Fruit fly (Drosophila melanogaster) whole organism, embryonic: Measurements from ENCODE around the gene Xe7.
A peak's percentile ranks its signal among the peaks of the same experiment; 100 is the strongest.

Source experiments
- Atf-2 ChIP-seq: fragments of 200-800 bp; sonication (Bioruptor generic); optimal IDR thresholded peaks from 2 replicates; lab custom pipeline; 2016; ENCODE audit warnings: missing biosample characterization, missing genetic modification characterization
- Bteb2 ChIP-seq: fragments of 200-800 bp; sonication (Bioruptor generic); optimal IDR thresholded peaks from 2 replicates; lab custom pipeline; 2016; ENCODE audit warnings: missing biosample characterization, missing genetic modification characterization
- CG10565 ChIP-seq: fragments of 200-800 bp; sonication (Bioruptor generic); optimal IDR thresholded peaks from 3 replicates; lab custom pipeline; 2016; ENCODE audit warnings: missing biosample characterization, mild to moderate bottlenecking, missing genetic modification characterization
- CG12104 ChIP-seq: fragments of 200-800 bp; sonication (Bioruptor generic); optimal IDR thresholded peaks from 3 replicates; lab custom pipeline; 2016; ENCODE audit warnings: missing biosample characterization, missing genetic modification characterization
- CG12299 ChIP-seq: fragments of 200-800 bp; sonication (Bioruptor generic); optimal IDR thresholded peaks from 2 replicates; lab custom pipeline; 2018; ENCODE audit warnings: missing biosample characterization, mild to moderate bottlenecking, missing genetic modification characterization
- CG13894 ChIP-seq: fragments of 200-800 bp; sonication (Bioruptor generic); optimal IDR thresholded peaks from 3 replicates; lab custom pipeline; 2018; ENCODE audit warnings: missing biosample characterization, mild to moderate bottlenecking, missing genetic modification characterization, moderate library complexity
- CG14441 ChIP-seq: fragments of 200-800 bp; sonication (Bioruptor generic); IDR thresholded peaks from 2 replicates; pipeline ENCODE4 v1.3.6; 2022; ENCODE audit warnings: missing biosample characterization, missing genetic modification characterization
- CG1647 ChIP-seq: fragments of 200-800 bp; sonication (Bioruptor generic); optimal IDR thresholded peaks from 3 replicates; lab custom pipeline; 2016; ENCODE audit warnings: missing biosample characterization, missing genetic modification characterization
- CG18262 ChIP-seq: fragments of 200-800 bp; optimal IDR thresholded peaks from 3 replicates; lab custom pipeline; 2019; ENCODE audit warnings: missing biosample characterization, mild to moderate bottlenecking, missing genetic modification characterization, moderate library complexity
- CG2129 ChIP-seq: fragments of 200-800 bp; sonication (Bioruptor generic); IDR thresholded peaks from 2 replicates; pipeline ENCODE4 v1.3.6; 2022; ENCODE audit warnings: missing biosample characterization, missing genetic modification characterization; ENCODE audit not compliant: partially characterized antibody
- CG30403 ChIP-seq: fragments of 200-800 bp; sonication (Bioruptor generic); optimal IDR thresholded peaks from 3 replicates; lab custom pipeline; 2016; ENCODE audit warnings: missing biosample characterization, missing genetic modification characterization
- CG33213 ChIP-seq: fragments of 200-800 bp; sonication (Bioruptor generic); optimal IDR thresholded peaks from 3 replicates; lab custom pipeline; 2016; ENCODE audit warnings: missing biosample characterization, missing genetic modification characterization
- CG4360 ChIP-seq: fragments of 200-800 bp; sonication (Bioruptor generic); IDR thresholded peaks from 2 replicates; pipeline ENCODE4 v1.3.6; 2022; ENCODE audit warnings: missing biosample characterization, missing genetic modification characterization
- CG4820 ChIP-seq: fragments of 200-800 bp; sonication (Bioruptor generic); optimal IDR thresholded peaks from 3 replicates; lab custom pipeline; 2016; ENCODE audit warnings: missing biosample characterization, missing genetic modification characterization
- CG6272 ChIP-seq: fragments of 200-800 bp; sonication (Bioruptor generic); IDR thresholded peaks from 2 replicates; pipeline ENCODE4 v1.3.6; 2022; ENCODE audit warnings: missing biosample characterization, missing genetic modification characterization
- CG6791 ChIP-seq: fragments of 200-800 bp; sonication (Bioruptor generic); IDR thresholded peaks from 3 replicates; pipeline ENCODE4 v1.3.6; 2022; ENCODE audit warnings: missing biosample characterization, missing genetic modification characterization; ENCODE audit not compliant: partially characterized antibody
- CG9215 ChIP-seq: fragments of 200-800 bp; sonication (Bioruptor generic); IDR thresholded peaks from 2 replicates; pipeline ENCODE4 v1.3.6; 2022; ENCODE audit warnings: missing biosample characterization, missing genetic modification characterization
- CG9876 ChIP-seq: fragments of 200-800 bp; sonication (Bioruptor generic); optimal IDR thresholded peaks from 2 replicates; lab custom pipeline; 2016; ENCODE audit warnings: missing biosample characterization, missing genetic modification characterization
- CHES-1-like ChIP-seq: fragments of 200-800 bp; sonication (Bioruptor generic); optimal IDR thresholded peaks from 2 replicates; lab custom pipeline; 2016; ENCODE audit warnings: missing biosample characterization, missing genetic modification characterization
- D19A ChIP-seq: fragments of 200-800 bp; optimal IDR thresholded peaks from 3 replicates; lab custom pipeline; 2019; ENCODE audit warnings: missing biosample characterization, mild to moderate bottlenecking, missing genetic modification characterization, moderate library complexity
- Dref ChIP-seq: fragments of 200-800 bp; sonication (Bioruptor generic); IDR thresholded peaks from 2 replicates; pipeline ENCODE4 v1.3.6; 2022; ENCODE audit warnings: missing biosample characterization, missing genetic modification characterization
- Drgx ChIP-seq: fragments of 200-800 bp; sonication (Bioruptor generic); IDR thresholded peaks from 2 replicates; pipeline ENCODE4 v1.3.6; 2022; ENCODE audit warnings: missing biosample characterization, missing genetic modification characterization
- H15 ChIP-seq: fragments of 200-800 bp; sonication (Bioruptor generic); IDR thresholded peaks from 3 replicates; pipeline ENCODE4 v1.3.6; 2022; ENCODE audit warnings: missing biosample characterization, missing genetic modification characterization
- HmgD ChIP-seq: fragments of 200-800 bp; sonication (Bioruptor generic); optimal IDR thresholded peaks from 3 replicates; lab custom pipeline; 2016; ENCODE audit warnings: missing biosample characterization, missing genetic modification characterization
- HmgZ ChIP-seq: fragments of 200-800 bp; sonication (Bioruptor generic); optimal IDR thresholded peaks from 2 replicates; lab custom pipeline; 2018; ENCODE audit warnings: missing biosample characterization, mild to moderate bottlenecking, missing genetic modification characterization
- Hmx ChIP-seq: fragments of 200-800 bp; sonication (Bioruptor generic); optimal IDR thresholded peaks from 2 replicates; lab custom pipeline; 2016; ENCODE audit warnings: missing biosample characterization, missing genetic modification characterization
- Hr51 ChIP-seq, 2 experiments: fragments of 200-800 bp; sonication (Bioruptor generic); optimal IDR thresholded peaks; 2 replicates in 1 of 2; 3 replicates in 1 of 2; lab custom pipeline; 2016 to 2018; ENCODE audit warnings: missing biosample characterization in 2 of 2, missing genetic modification characterization in 2 of 2, mild to moderate bottlenecking in 1 of 2, moderate library complexity in 1 of 2
- MBD-R2 ChIP-seq: fragments of 200-800 bp; sonication (Bioruptor generic); IDR thresholded peaks from 2 replicates; pipeline ENCODE4 v1.3.6; 2022; ENCODE audit warnings: missing biosample characterization, missing genetic modification characterization
- Max ChIP-seq: fragments of 200-800 bp; sonication (Bioruptor generic); optimal IDR thresholded peaks from 2 replicates; lab custom pipeline; 2016; ENCODE audit warnings: missing biosample characterization, mild to moderate bottlenecking, missing genetic modification characterization
- Meics ChIP-seq: fragments of 200-800 bp; sonication (Bioruptor generic); optimal IDR thresholded peaks from 2 replicates; lab custom pipeline; 2017; ENCODE audit warnings: missing biosample characterization, mild to moderate bottlenecking, missing genetic modification characterization
- Neu2 ChIP-seq: fragments of 200-800 bp; sonication (Bioruptor generic); optimal IDR thresholded peaks from 3 replicates; lab custom pipeline; 2016; ENCODE audit warnings: missing biosample characterization, missing genetic modification characterization, borderline replicate concordance
- Nf-YC ChIP-seq: fragments of 200-800 bp; optimal IDR thresholded peaks from 3 replicates; lab custom pipeline; 2019; ENCODE audit warnings: missing biosample characterization, mild to moderate bottlenecking, missing genetic modification characterization, moderate library complexity
- Oaz ChIP-seq: fragments of 200-800 bp; sonication (Bioruptor generic); IDR thresholded peaks from 2 replicates; pipeline ENCODE4 v1.3.6; 2022; ENCODE audit warnings: missing biosample characterization, missing genetic modification characterization
- Pdp1 ChIP-seq, 2 experiments: fragments of 200-800 bp; sonication (Bioruptor generic); optimal IDR thresholded peaks; 3 replicates each; lab custom pipeline; 2016; ENCODE audit warnings: missing biosample characterization in 2 of 2, missing genetic modification characterization in 2 of 2, mild to moderate bottlenecking in 1 of 2, moderate library complexity in 1 of 2
- Poxn ChIP-seq: fragments of 200-800 bp; sonication (Bioruptor generic); IDR thresholded peaks from 2 replicates; pipeline ENCODE4 v1.3.6; 2022; ENCODE audit warnings: missing biosample characterization, missing genetic modification characterization
- Sry-δ ChIP-seq: fragments of 200-800 bp; sonication (Bioruptor generic); optimal IDR thresholded peaks from 2 replicates; lab custom pipeline; 2016; ENCODE audit warnings: missing biosample characterization, missing genetic modification characterization
- ac ChIP-seq: fragments of 200-800 bp; sonication (Bioruptor generic); optimal IDR thresholded peaks from 3 replicates; lab custom pipeline; 2017; ENCODE audit warnings: missing biosample characterization, mild to moderate bottlenecking, missing genetic modification characterization
- aop ChIP-seq: fragments of 200-800 bp; sonication (Bioruptor generic); IDR thresholded peaks from 2 replicates; pipeline ENCODE4 v1.3.6; 2022; ENCODE audit warnings: missing biosample characterization, missing genetic modification characterization
- ash1 ChIP-seq: fragments of 200-800 bp; sonication (Bioruptor generic); optimal IDR thresholded peaks from 2 replicates; lab custom pipeline; 2018; ENCODE audit warnings: missing biosample characterization, mild to moderate bottlenecking, missing genetic modification characterization
- btn ChIP-seq: fragments of 200-800 bp; sonication (Bioruptor generic); optimal IDR thresholded peaks from 2 replicates; lab custom pipeline; 2016; ENCODE audit warnings: missing biosample characterization, missing genetic modification characterization
- dati ChIP-seq: fragments of 200-800 bp; sonication (Bioruptor generic); IDR thresholded peaks from 2 replicates; pipeline ENCODE4 v1.3.6; 2022; ENCODE audit warnings: missing biosample characterization, missing genetic modification characterization
- dpn ChIP-seq, 2 experiments: fragments of 200-800 bp; sonication (Bioruptor generic); optimal IDR thresholded peaks; 3 replicates each; lab custom pipeline; 2016; ENCODE audit warnings: missing biosample characterization in 2 of 2, missing genetic modification characterization in 2 of 2
- gcm2 ChIP-seq: fragments of 200-800 bp; sonication (Bioruptor generic); optimal IDR thresholded peaks from 2 replicates; lab custom pipeline; 2016; ENCODE audit warnings: missing biosample characterization, missing genetic modification characterization
- inv ChIP-seq: fragments of 200-800 bp; sonication (Bioruptor generic); IDR thresholded peaks from 2 replicates; pipeline ENCODE4 v1.3.6; 2022; ENCODE audit warnings: missing biosample characterization, missing genetic modification characterization; ENCODE audit not compliant: partially characterized antibody
- kah ChIP-seq: fragments of 200-800 bp; sonication (Bioruptor generic); optimal IDR thresholded peaks from 2 replicates; lab custom pipeline; 2018; ENCODE audit warnings: missing biosample characterization, mild to moderate bottlenecking, missing genetic modification characterization
- maf-S ChIP-seq: fragments of 200-800 bp; sonication (Bioruptor generic); optimal IDR thresholded peaks from 2 replicates; lab custom pipeline; 2016; ENCODE audit warnings: missing biosample characterization, missing genetic modification characterization
- stwl ChIP-seq: fragments of 200-800 bp; sonication (Bioruptor generic); optimal IDR thresholded peaks from 3 replicates; lab custom pipeline; 2018; ENCODE audit warnings: missing biosample characterization, mild to moderate bottlenecking, missing genetic modification characterization, moderate library complexity
- tup ChIP-seq: fragments of 200-800 bp; sonication (Bioruptor generic); optimal IDR thresholded peaks from 2 replicates; lab custom pipeline; 2016; ENCODE audit warnings: missing biosample characterization, mild to moderate bottlenecking, missing genetic modification characterization, moderate library complexity
- unc-4 ChIP-seq: fragments of 200-800 bp; sonication (Bioruptor generic); IDR thresholded peaks from 2 replicates; pipeline ENCODE4 v1.3.6; 2022; ENCODE audit warnings: missing biosample characterization, missing genetic modification characterization; ENCODE audit not compliant: partially characterized antibody
- vfl ChIP-seq: fragments of 200-800 bp; sonication (Bioruptor generic); optimal IDR thresholded peaks from 2 replicates; lab custom pipeline; 2016; ENCODE audit warnings: missing biosample characterization, missing genetic modification characterization

Xe7 gene

DNA sequence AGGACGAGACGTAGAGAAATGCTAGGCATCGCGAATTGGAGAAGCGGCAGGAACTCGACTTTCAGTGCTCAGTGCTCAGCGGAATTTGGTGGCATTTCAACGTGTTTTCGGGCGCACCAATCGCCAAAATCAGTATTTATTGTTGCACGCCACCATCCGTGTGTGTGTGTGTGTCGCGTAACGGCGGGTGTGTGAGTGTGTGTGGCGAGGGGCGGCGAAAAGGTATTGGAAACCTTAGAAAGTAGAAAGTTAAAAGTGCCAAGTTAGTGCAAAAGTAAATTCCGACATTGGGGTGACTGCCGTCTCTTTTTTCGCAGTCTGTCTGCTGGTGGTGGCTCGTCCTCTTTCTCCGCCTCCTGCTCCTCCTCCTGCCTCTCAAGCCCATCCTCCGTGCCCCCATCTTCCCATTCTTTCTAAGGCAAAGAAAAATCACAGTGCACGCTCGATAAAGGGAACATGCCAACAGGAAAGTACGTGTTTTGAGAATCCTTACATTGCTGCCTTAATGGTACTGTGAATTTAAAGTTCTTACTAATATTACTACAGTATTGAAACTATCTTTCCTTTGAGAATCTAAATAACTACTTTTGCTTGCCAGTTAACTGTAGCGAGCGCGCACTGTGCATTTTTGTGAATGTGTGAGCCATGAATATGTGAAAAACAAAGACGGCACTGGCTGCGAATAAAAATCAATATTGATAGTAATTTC is 17.1 kb upstream of the Xe7 start (continued):
- TF ChIP-seq inv (GFP tag; lab: Robert Waterston, UW), result no peak
- TF ChIP-seq CG13894, result peak; percentile 64
- TF ChIP-seq HmgZ (tag; lab: Kevin White, UChicago), result no peak
- no peak for TF ChIP-seq CG6272 (GFP tag; lab: Robert Waterston, UW)
- no peak for TF ChIP-seq HmgD (GFP tag; lab: Kevin White, UChicago)
- no peak for TF ChIP-seq dati (GFP tag; lab: Robert Waterston, UW)
- TF ChIP-seq CG1647, result peak; percentile 2
- TF ChIP-seq vfl (GFP tag; lab: Kevin White, UChicago), result no peak
- peak; percentile 31 for TF ChIP-seq CG4820 (GFP tag; lab: Kevin White, UChicago)
- peak; percentile 48 for TF ChIP-seq CG30403 (GFP tag; lab: Kevin White, UChicago)
- peak; percentile 45; the same call in 1 of the 2 replicates for TF ChIP-seq CG14441 (GFP tag; lab: Robert Waterston, UW)
- peak; percentile 7 for TF ChIP-seq Nf-YC (tag; lab: Kevin White, UChicago)
- TF ChIP-seq CHES-1-like, result no peak
- TF ChIP-seq H15 (GFP tag; lab: Robert Waterston, UW), result 0 out of 3 replicates have a peak, but pooled peaks have one; percentile 9
- TF ChIP-seq Meics (GFP tag; lab: Kevin White, UChicago), result peak; percentile 68
- TF ChIP-seq Hmx, result no peak
- no peak for TF ChIP-seq maf-S (GFP tag; lab: Kevin White, UChicago)
- TF ChIP-seq Max, result no peak
- TF ChIP-seq Drgx, result no peak
- TF ChIP-seq CG10565 (GFP tag; lab: Kevin White, UChicago), result no peak
- no peak for TF ChIP-seq Sry-δ (GFP tag; lab: Kevin White, UChicago)
- no peak for TF ChIP-seq Bteb2 (GFP tag; lab: Kevin White, UChicago)
- no peak for TF ChIP-seq CG12104 (GFP tag; lab: Kevin White, UChicago)
- TF ChIP-seq CG33213 (GFP tag; lab: Kevin White, UChicago), result peak; percentile 24
- TF ChIP-seq CG9876 (GFP tag; lab: Kevin White, UChicago), result no peak
- 0 out of 2 replicates have a peak, but pooled peaks have one; percentile 16 for TF ChIP-seq Oaz (GFP tag; lab: Robert Waterston, UW)
- TF ChIP-seq Hr51 (GFP tag; optimal IDR thresholded peaks at IDR 0.05; lab: Kevin White, UChicago), result peak in 1 of 2 experiments; percentile 62
- no peak for TF ChIP-seq Dref
- TF ChIP-seq aop (GFP tag; lab: Robert Waterston, UW), result no peak
- no peak for TF ChIP-seq CG9215
- no peak for TF ChIP-seq ash1
- TF ChIP-seq CG18262, result peak; percentile 31
- TF ChIP-seq btn (GFP tag; lab: Kevin White, UChicago), result no peak
- TF ChIP-seq Neu2 (GFP tag; lab: Kevin White, UChicago), result no peak
- TF ChIP-seq CG2129 (GFP tag; lab: Robert Waterston, UW), result no peak
- TF ChIP-seq dpn (GFP tag; optimal IDR thresholded peaks at IDR 0.05; lab: Kevin White, UChicago), result peak; percentile 25 to 55
- TF ChIP-seq D19A, result peak; percentile 43
- no peak for TF ChIP-seq CG6791 (GFP tag; lab: Robert Waterston, UW)
- TF ChIP-seq Atf-2 (GFP tag; lab: Kevin White, UChicago), result no peak
- TF ChIP-seq MBD-R2, result peak; percentile 11; the same call in 1 of the 2 replicates
- TF ChIP-seq CG4360 (GFP tag; lab: Robert Waterston, UW), result no peak
- TF ChIP-seq unc-4, result no peak
- TF ChIP-seq CG12299, result peak; percentile 51
- peak; percentile 11 to 52 for TF ChIP-seq Pdp1 (GFP tag; optimal IDR thresholded peaks at IDR 0.05; lab: Kevin White, UChicago)
- no peak for TF ChIP-seq Poxn (GFP tag; lab: Robert Waterston, UW)
- TF ChIP-seq kah (GFP tag; lab: Kevin White, UChicago), result no peak
- no peak for TF ChIP-seq stwl (tag; lab: Kevin White, UChicago)
- TF ChIP-seq gcm2 (GFP tag; lab: Kevin White, UChicago), result no peak
- no peak for TF ChIP-seq tup (GFP tag; lab: Kevin White, UChicago)
- TF ChIP-seq ac (GFP tag; lab: Kevin White, UChicago), result no peak
